Worm (Caenorhabditis elegans) whole organism, early embryonic: ENCODE measurements around the gene pes-1.

Experiments used
- F13C5.2 ChIP-seq: sonication (generic microtip); optimal IDR thresholded peaks from 2 replicates; lab custom pipeline; 2017; ENCODE audit warnings: mild to moderate bottlenecking, missing genetic modification characterization, inconsistent platforms, missing compliant biosample characterization
- ama-1 ChIP-seq: fragments of 150-350 bp; optimal IDR thresholded peaks from 2 replicates; lab custom pipeline; 2014
- ceh-13 ChIP-seq: fragments of 200-800 bp; sonication (Bioruptor generic); optimal IDR thresholded peaks from 2 replicates; lab custom pipeline; 2018; ENCODE audit warnings: mild to moderate bottlenecking, missing genetic modification characterization, missing compliant biosample characterization
- ceh-36 ChIP-seq: sonication (generic microtip); optimal IDR thresholded peaks from 2 replicates; lab custom pipeline; 2016; ENCODE audit warnings: missing genetic modification characterization, inconsistent platforms, missing compliant biosample characterization
- flt-1 ChIP-seq: fragments of 200-800 bp; sonication (Bioruptor generic); IDR thresholded peaks from 2 replicates; pipeline ENCODE4 v1.3.6; 2022; ENCODE audit warnings: missing genetic modification characterization, missing compliant biosample characterization
- hmbx-1 ChIP-seq: sonication (generic microtip); optimal IDR thresholded peaks from 2 replicates; lab custom pipeline; 2016; ENCODE audit warnings: mild to moderate bottlenecking, missing genetic modification characterization, missing compliant biosample characterization
- hnd-1 ChIP-seq: sonication (generic microtip); optimal IDR thresholded peaks from 2 replicates; lab custom pipeline; 2016; ENCODE audit warnings: missing genetic modification characterization, missing compliant biosample characterization
- pes-1 ChIP-seq: fragments of 200-800 bp; sonication (Bioruptor generic); IDR thresholded peaks from 2 replicates; pipeline ENCODE4 v1.3.6; 2022; ENCODE audit warnings: missing genetic modification reagents, missing genetic modification characterization, missing compliant biosample characterization
- scrt-1 ChIP-seq: fragments of 200-800 bp; sonication (Bioruptor generic); IDR thresholded peaks from 2 replicates; pipeline ENCODE4 v1.3.6; 2022; ENCODE audit warnings: missing genetic modification characterization, missing compliant biosample characterization
- tbx-11 ChIP-seq: fragments of 200-800 bp; sonication (Bioruptor generic); IDR thresholded peaks from 2 replicates; pipeline ENCODE4 v1.3.6; 2022; ENCODE audit warnings: missing genetic modification characterization, missing compliant biosample characterization
- tbx-37 ChIP-seq: fragments of 200-800 bp; sonication (Bioruptor generic); conservative IDR thresholded peaks from 2 replicates; pipeline ENCODE4 v1.3.6; 2022; ENCODE audit warnings: missing genetic modification reagents, missing genetic modification characterization, missing compliant biosample characterization
- tra-4 ChIP-seq: sonication (generic microtip); optimal IDR thresholded peaks from 2 replicates; lab custom pipeline; 2017; ENCODE audit warnings: missing genetic modification characterization, missing compliant biosample characterization

ce11 chrIV:4996956-4997355 lies 5.6 kb upstream of the pes-1 start:
- TF ChIP-seq tra-4 (no peak), ceh-13 (no peak), ama-1 (lab: Kevin White, UChicago) (no peak), flt-1 (GFP tag; lab: Robert Waterston, UW) (no peak), pes-1 (GFP tag; lab: Robert Waterston, UW) (no peak), F13C5.2 (tag; lab: Kevin White, UChicago) (no peak), hmbx-1 (tag; lab: Kevin White, UChicago) (no peak), ceh-36 (tag; lab: Kevin White, UChicago) (no peak), hnd-1 (tag; lab: Kevin White, UChicago) (no peak), tbx-11 (GFP tag; lab: Robert Waterston, UW) (no peak), scrt-1 (GFP tag; lab: Robert Waterston, UW) (no peak), tbx-37 (GFP tag; lab: Robert Waterston, UW) (no peak)
